Fruit fly (Drosophila melanogaster): ENCODE measurements around the gene Trmt61.

The Trmt61 gene

dm6 chr3R:26017294-26017770, 42.0 kb upstream of the Trmt61 start (continued):
- TF ChIP-seq CG9609 (GFP tag; optimal IDR thresholded peaks at IDR 0.05) (no peak), pnt (GFP tag; optimal IDR thresholded peaks at IDR 0.05) (no peak), wek (GFP tag; optimal IDR thresholded peaks at IDR 0.05) (no peak), CG16815 (GFP tag; optimal IDR thresholded peaks at IDR 0.05) (no peak), CG17612 (GFP tag; IDR thresholded peaks at IDR 0.05) (no peak), CG10565 (GFP tag; optimal IDR thresholded peaks at IDR 0.05) (no peak), CG12769 (tag; optimal IDR thresholded peaks at IDR 0.05) (peak; percentile 58), CG4730 (GFP tag; IDR thresholded peaks at IDR 0.05) (no peak), Deaf1 (tag; optimal IDR thresholded peaks at IDR 0.05) (peak; percentile 85), bowl (GFP tag; IDR thresholded peaks at IDR 0.05) (no peak), knrl (GFP tag; IDR thresholded peaks at IDR 0.05; ENCODE audit: partially characterized antibody) (no peak), crol (GFP tag; IDR thresholded peaks at IDR 0.05) (peak; percentile 68), PHDP (tag; optimal IDR thresholded peaks at IDR 0.05) (no peak), aop (GFP tag; IDR thresholded peaks at IDR 0.05) (0 out of 2 replicates have a peak, but pooled peaks have one; percentile 29), CG2202 (tag; optimal IDR thresholded peaks at IDR 0.05) (no peak), lov (optimal IDR thresholded peaks at IDR 0.05) (no peak), lov (GFP tag; IDR thresholded peaks at IDR 0.05) (no peak; the same call in 2 of the 3 replicates), CG11085 (GFP tag; IDR thresholded peaks at IDR 0.05) (no peak), Ets65A (GFP tag) (peak; percentile 67), CG3995 (GFP tag; optimal IDR thresholded peaks at IDR 0.05) (no peak), Med (GFP tag) (peak; percentile 72), CG16863 (GFP tag; optimal IDR thresholded peaks at IDR 0.05) (no peak), CG31441 (GFP tag; IDR thresholded peaks at IDR 0.05) (no peak), CG18764 (GFP tag; optimal IDR thresholded peaks at IDR 0.05) (no peak), CG11696 (GFP tag; IDR thresholded peaks at IDR 0.05) (no peak), hth (optimal IDR thresholded peaks at IDR 0.05) (no peak), HLHmδ (GFP tag; optimal IDR thresholded peaks at IDR 0.05) (peak; percentile 94), lmd (GFP tag; IDR thresholded peaks at IDR 0.05) (no peak), scrt (GFP tag; optimal IDR thresholded peaks at IDR 0.05) (no peak), phol (tag; optimal IDR thresholded peaks at IDR 0.05) (no peak), Adf1 (GFP tag; IDR thresholded peaks at IDR 0.05) (peak; percentile 75), CG2199 (GFP tag; IDR thresholded peaks at IDR 0.05) (peak; percentile 43; the same call in 1 of the 3 replicates), CG7357 (GFP tag; IDR thresholded peaks at IDR 0.05) (no peak), mirr (GFP tag; optimal IDR thresholded peaks at IDR 0.05) (no peak), CG15479 (GFP tag; optimal IDR thresholded peaks at IDR 0.05) (no peak), CG2889 (GFP tag; IDR thresholded peaks at IDR 0.05) (no peak), cg (GFP tag; optimal IDR thresholded peaks at IDR 0.05) (peak; percentile 18), Rx (GFP tag; IDR thresholded peaks at IDR 0.05) (no peak), Blimp-1 (GFP tag; optimal IDR thresholded peaks at IDR 0.05) (no peak), B-H1 (GFP tag; IDR thresholded peaks at IDR 0.05) (no peak), nerfin-2 (GFP tag; IDR thresholded peaks at IDR 0.05; ENCODE audit: partially characterized antibody) (no peak), jing (GFP tag; optimal IDR thresholded peaks at IDR 0.05) (no peak), cad (GFP tag; optimal IDR thresholded peaks at IDR 0.05) (peak; percentile 13), fd96Cb (tag; optimal IDR thresholded peaks at IDR 0.05) (no peak), Atf6 (GFP tag; IDR thresholded peaks at IDR 0.05) (no peak), Opbp (GFP tag; IDR thresholded peaks at IDR 0.05; ENCODE audit: partially characterized antibody) (peak; percentile 37; the same call in 1 of the 3 replicates), z (GFP tag; IDR thresholded peaks at IDR 0.05) (peak; percentile 82; the same call in 2 of the 3 replicates), odd (GFP tag; optimal IDR thresholded peaks at IDR 0.05) (no peak), insv (GFP tag; optimal IDR thresholded peaks at IDR 0.05) (peak in 1 of 2 experiments; percentile 86), ken (GFP tag; IDR thresholded peaks at IDR 0.05) (no peak), zf30C (GFP tag; optimal IDR thresholded peaks at IDR 0.05) (peak; percentile 1)
